Worm (Caenorhabditis elegans): ENCODE results near the gene R09D1.14.

Gene R09D1.14

DNA sequence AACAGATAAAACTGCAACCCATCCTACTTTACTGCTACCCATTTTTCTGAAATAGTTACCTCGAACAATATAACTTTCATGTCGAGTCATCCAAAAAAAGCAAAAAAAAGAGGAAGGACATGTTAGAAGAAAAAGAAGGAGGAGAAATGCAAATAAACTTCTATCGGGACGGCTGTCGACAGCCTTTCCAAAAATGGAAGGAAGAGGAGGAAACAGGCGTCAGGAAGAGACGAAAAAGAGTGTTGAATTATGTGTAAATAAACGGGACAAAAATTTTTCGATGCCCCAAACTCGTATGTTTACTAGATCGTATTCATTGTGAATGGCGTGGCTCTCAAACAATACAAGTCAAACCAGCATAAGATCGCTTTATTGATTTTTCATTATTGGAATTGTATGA is 31.7 kb downstream of the R09D1.14 start, which contains the start of gene M176.5:
TSS of gene M176.5 (minus strand) at position 101 of the 400 bp plus-strand sequence.
- TF ChIP-seq T07F8.4 (tag; optimal IDR thresholded peaks at IDR 0.05) (no peak), hmg-20 (GFP tag; IDR thresholded peaks at IDR 0.05) (no peak), nhr-179 (tag; optimal IDR thresholded peaks at IDR 0.05) (no peak), mel-28 (tag; optimal IDR thresholded peaks at IDR 0.05; ENCODE audit: borderline replicate concordance) (no peak), D2030.7 (GFP tag; IDR thresholded peaks at IDR 0.05) (no peak), lsl-1 (GFP tag; optimal IDR thresholded peaks at IDR 0.05) (no peak), sptf-2 (GFP tag; optimal IDR thresholded peaks at IDR 0.05) (no peak), nhr-90 (tag; optimal IDR thresholded peaks at IDR 0.05) (no peak), ZK185.1 (tag; optimal IDR thresholded peaks at IDR 0.05; ENCODE audit: poor library complexity, severe bottlenecking) (no peak), lir-1 (GFP tag; conservative IDR thresholded peaks at IDR 0.05) (no peak), hsf-1 (GFP tag; IDR thresholded peaks at IDR 0.05) (no peak), ztf-28 (GFP tag; IDR thresholded peaks at IDR 0.05) (no peak), B0019.2 (GFP tag; conservative IDR thresholded peaks at IDR 0.05) (no peak)

DNA sequence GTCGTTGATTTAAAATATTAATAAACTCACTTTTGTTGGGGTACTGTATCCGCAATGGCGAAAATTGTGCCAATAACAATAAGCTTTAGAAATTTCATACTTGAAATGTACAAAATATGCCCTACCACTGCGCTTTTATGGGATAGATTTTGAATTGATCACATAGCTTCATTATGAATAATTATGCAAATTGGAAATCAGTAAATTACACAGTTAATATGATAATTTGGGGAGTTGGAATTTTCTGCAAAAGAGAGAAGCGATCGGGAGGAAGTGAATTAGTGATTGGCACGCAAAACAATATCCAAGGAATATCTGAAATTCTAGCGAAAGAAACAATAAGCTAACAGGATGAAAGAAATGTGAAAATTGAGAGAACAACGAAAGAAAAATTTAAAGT is 33.3 kb downstream of the R09D1.14 start, which contains the start of gene M176.10:
TSS of gene M176.10 (minus strand) at position 101 of the 400 bp plus-strand sequence.
- TF ChIP-seq nhr-90 (tag; optimal IDR thresholded peaks at IDR 0.05): no peak
- TF ChIP-seq F49E8.2 (tag; optimal IDR thresholded peaks at IDR 0.05; ENCODE audit: insufficient read depth): no peak
- no peak for TF ChIP-seq Y79H2A.3 (GFP tag; conservative IDR thresholded peaks at IDR 0.05)
- no peak for TF ChIP-seq K12H6.12 (tag; optimal IDR thresholded peaks at IDR 0.05)
- no peak for TF ChIP-seq lin-54 (GFP tag; optimal IDR thresholded peaks at IDR 0.05)
- no peak for TF ChIP-seq ekl-4 (GFP tag; IDR thresholded peaks at IDR 0.05)
- no peak for TF ChIP-seq zfh-2 (GFP tag; conservative IDR thresholded peaks at IDR 0.05)
- TF ChIP-seq madf-8 (GFP tag; conservative IDR thresholded peaks at IDR 0.05): no peak
- TF ChIP-seq zim-3 (tag; optimal IDR thresholded peaks at IDR 0.05): no peak
- no peak for TF ChIP-seq ZK185.1 (tag; optimal IDR thresholded peaks at IDR 0.05; ENCODE audit: poor library complexity, severe bottlenecking)
- TF ChIP-seq let-607 (tag; optimal IDR thresholded peaks at IDR 0.05): no peak
- no peak for TF ChIP-seq unc-62 (GFP tag; optimal IDR thresholded peaks at IDR 0.05)
- TF ChIP-seq nhr-120 (GFP tag; IDR thresholded peaks at IDR 0.05): no peak
- TF ChIP-seq egrh-3 (GFP tag; IDR thresholded peaks at IDR 0.05): no peak
- no peak for TF ChIP-seq pbrm-1 (GFP tag; IDR thresholded peaks at IDR 0.05)
- no peak for TF ChIP-seq dpl-1 (GFP tag; optimal IDR thresholded peaks at IDR 0.05)
- no peak for TF ChIP-seq aptf-3 (GFP tag; IDR thresholded peaks at IDR 0.05)
- TF ChIP-seq hmg-20 (GFP tag; IDR thresholded peaks at IDR 0.05): no peak

DNA sequence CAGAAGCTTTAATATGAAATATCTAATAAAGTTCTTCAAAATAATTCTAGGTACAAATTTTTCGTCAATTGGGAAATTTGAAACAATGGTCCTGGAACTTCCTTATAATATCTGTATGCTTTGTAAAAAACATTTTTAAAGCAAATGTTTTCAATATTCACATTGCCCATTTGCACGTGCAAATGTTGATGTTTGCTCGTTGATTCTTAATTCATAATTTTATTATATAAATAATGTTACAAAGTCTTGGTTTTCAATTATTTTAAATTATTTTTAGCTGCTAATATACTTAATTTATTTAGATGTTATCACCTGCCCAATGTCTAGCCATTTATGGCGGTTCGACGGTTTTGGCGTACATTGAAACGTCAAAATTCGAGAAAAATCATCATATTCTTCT is 37.4 kb downstream of the R09D1.14 start, which contains the start of gene M176.11:
TSS of gene M176.11 (plus strand) at position 301 of the 400 bp plus-strand sequence.
- TF ChIP-seq egrh-3 (GFP tag; IDR thresholded peaks at IDR 0.05): no peak
- no peak for TF ChIP-seq lin-26 (GFP tag; IDR thresholded peaks at IDR 0.05)
- no peak for TF ChIP-seq mes-4 (tag; optimal IDR thresholded peaks at IDR 0.05)
- no peak for TF ChIP-seq F33H1.4 (GFP tag; IDR thresholded peaks at IDR 0.05)
- TF ChIP-seq athp-1 (tag; optimal IDR thresholded peaks at IDR 0.05): no peak
- no peak for TF ChIP-seq F52B5.7 (tag; optimal IDR thresholded peaks at IDR 0.05)
- no peak for TF ChIP-seq aptf-3 (GFP tag; IDR thresholded peaks at IDR 0.05)
- TF ChIP-seq die-1 (tag; optimal IDR thresholded peaks at IDR 0.05): no peak
- TF ChIP-seq D2030.7 (GFP tag; IDR thresholded peaks at IDR 0.05): no peak
- TF ChIP-seq let-526 (GFP tag; IDR thresholded peaks at IDR 0.05): no peak
- TF ChIP-seq ceh-79 (tag; optimal IDR thresholded peaks at IDR 0.05): no peak
- no peak for TF ChIP-seq ceh-40 (GFP tag; IDR thresholded peaks at IDR 0.05)
- TF ChIP-seq nhr-179 (tag; optimal IDR thresholded peaks at IDR 0.05): no peak
- TF ChIP-seq mxl-1 (tag; optimal IDR thresholded peaks at IDR 0.05): no peak
- TF ChIP-seq gei-17 (GFP tag; optimal IDR thresholded peaks at IDR 0.05): no peak

Measured in whole organism, young adult.